Worm (Caenorhabditis elegans): Measurements from ENCODE around the gene H20E11.1.

Gene H20E11.1

DNA sequence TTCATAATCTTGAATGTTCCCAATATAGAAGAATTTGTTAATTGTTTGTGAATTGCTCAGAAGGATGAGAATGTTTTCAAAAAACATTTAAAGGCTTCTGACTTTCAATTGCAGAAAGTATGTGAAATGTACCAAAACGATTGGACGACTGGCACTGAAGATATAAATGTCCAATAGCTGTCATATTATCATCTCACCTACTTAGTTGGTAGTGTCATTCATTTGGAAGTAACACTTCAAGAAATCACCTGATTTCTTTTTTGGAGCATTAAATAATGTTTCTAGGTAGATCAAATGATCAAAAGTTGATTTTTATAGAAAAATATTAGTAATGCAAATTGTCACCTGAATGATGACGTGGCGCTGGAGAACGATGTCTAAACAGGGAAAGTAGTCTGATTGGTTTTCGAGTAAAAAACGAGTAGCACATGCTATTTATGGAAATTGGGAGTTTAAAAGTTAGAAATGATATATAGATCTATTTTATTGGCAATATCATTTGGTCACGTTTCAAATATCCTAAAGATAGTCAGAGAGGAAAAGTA is 49.8 kb downstream of the H20E11.1 start:
- no peak for TF ChIP-seq nhr-237 (tag; optimal IDR thresholded peaks at IDR 0.05)
- TF ChIP-seq elt-1 (tag; optimal IDR thresholded peaks at IDR 0.05), result no peak
- no peak for TF ChIP-seq skn-1 (tag; optimal IDR thresholded peaks at IDR 0.05)
- no peak for TF ChIP-seq peb-1 (tag; optimal IDR thresholded peaks at IDR 0.05)
- no peak for TF ChIP-seq Y55F3AM.14 (GFP tag; optimal IDR thresholded peaks at IDR 0.05)
- TF ChIP-seq lin-13 (GFP tag; optimal IDR thresholded peaks at IDR 0.05), result no peak
- no peak for TF ChIP-seq mab-5 (tag; optimal IDR thresholded peaks at IDR 0.05)
- TF ChIP-seq elt-3 (tag; optimal IDR thresholded peaks at IDR 0.05), result no peak
- TF ChIP-seq unc-62 (GFP tag; optimal IDR thresholded peaks at IDR 0.05), result no peak
- TF ChIP-seq R02D3.7 (tag; optimal IDR thresholded peaks at IDR 0.05), result no peak
- TF ChIP-seq alr-1 (tag; optimal IDR thresholded peaks at IDR 0.05), result no peak
- TF ChIP-seq nhr-77 (tag; optimal IDR thresholded peaks at IDR 0.05), result no peak
- no peak for TF ChIP-seq nhr-129 (tag; optimal IDR thresholded peaks at IDR 0.05)
- TF ChIP-seq crh-2 (tag; optimal IDR thresholded peaks at IDR 0.05), result no peak
- no peak for TF ChIP-seq nhr-11 (tag; optimal IDR thresholded peaks at IDR 0.05)
- no peak for TF ChIP-seq aly-2 (tag; optimal IDR thresholded peaks at IDR 0.05)
- TF ChIP-seq ama-1 (optimal IDR thresholded peaks at IDR 0.05), result no peak
- no peak for TF ChIP-seq snpc-4 (tag; optimal IDR thresholded peaks at IDR 0.05)

DNA sequence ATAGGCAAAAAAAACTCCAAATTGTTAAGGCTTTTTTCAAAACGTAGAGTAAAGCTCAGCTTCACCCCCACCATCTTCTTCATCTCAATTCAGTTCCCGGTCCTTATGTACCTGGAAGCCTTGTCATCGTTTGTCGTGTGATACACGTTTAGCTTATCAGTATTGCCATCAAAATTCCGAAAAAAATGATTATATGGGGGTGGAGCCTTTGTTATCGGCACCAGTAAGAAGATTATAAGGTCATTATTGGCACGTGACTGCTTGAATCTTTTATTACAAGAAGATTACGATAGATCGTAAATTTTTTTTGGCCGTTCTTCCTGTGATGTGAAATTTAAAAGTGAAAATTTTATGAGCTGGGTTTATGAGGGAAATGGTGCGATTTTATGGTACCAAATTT is 50.5 kb downstream of the H20E11.1 start:
- no peak for TF ChIP-seq nhr-23 (tag; optimal IDR thresholded peaks at IDR 0.05)
- no peak for TF ChIP-seq unc-62 (GFP tag; optimal IDR thresholded peaks at IDR 0.05)
- peak; percentile 86 for TF ChIP-seq sma-9 (GFP tag; optimal IDR thresholded peaks at IDR 0.05)
- no peak for TF ChIP-seq sma-9 (tag; optimal IDR thresholded peaks at IDR 0.05)
- no peak for TF ChIP-seq nhr-11 (tag; optimal IDR thresholded peaks at IDR 0.05)
- TF ChIP-seq fos-1 (tag; optimal IDR thresholded peaks at IDR 0.05), result peak; percentile 87
- TF ChIP-seq sma-3 (GFP tag; optimal IDR thresholded peaks at IDR 0.05), result peak; percentile 19
- TF ChIP-seq F13H6.1 (tag; optimal IDR thresholded peaks at IDR 0.05), result peak; percentile 0
- no peak for TF ChIP-seq mdl-1 (tag; optimal IDR thresholded peaks at IDR 0.05)
- TF ChIP-seq crh-2 (tag; optimal IDR thresholded peaks at IDR 0.05), result peak; percentile 33
- TF ChIP-seq gmeb-1 (tag; optimal IDR thresholded peaks at IDR 0.05), result peak; percentile 42

DNA sequence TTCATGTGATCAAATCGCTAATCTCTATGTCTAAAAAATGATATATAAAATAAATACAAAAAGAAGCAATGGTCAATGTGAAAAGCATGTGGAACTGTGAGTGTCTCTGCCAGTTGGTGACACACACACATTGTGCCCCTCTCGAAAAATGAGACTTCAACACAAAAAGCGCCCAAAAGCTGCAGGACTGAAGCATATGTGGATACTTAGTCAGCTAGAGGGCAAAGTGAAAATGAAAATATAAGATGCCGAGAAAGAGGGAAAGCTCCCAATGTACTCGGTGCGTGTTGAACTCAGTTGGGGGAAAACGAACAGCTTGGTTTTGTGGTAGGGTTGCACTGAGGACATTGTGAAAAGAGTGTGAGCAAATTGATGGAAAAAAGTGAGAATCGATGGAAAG is 51.2 kb downstream of the H20E11.1 start:
- peak in 1 of 2 experiments; percentile 75 for TF ChIP-seq lsy-2 (tag; optimal IDR thresholded peaks at IDR 0.05)
- peak; percentile 86 for TF ChIP-seq nhr-129 (tag; optimal IDR thresholded peaks at IDR 0.05)
- TF ChIP-seq nhr-77 (tag; optimal IDR thresholded peaks at IDR 0.05), result no peak
- peak; percentile 53 for TF ChIP-seq sem-4 (tag; optimal IDR thresholded peaks at IDR 0.05)
- peak; percentile 8 for TF ChIP-seq blmp-1 (tag; optimal IDR thresholded peaks at IDR 0.05; ENCODE audit: insufficient read depth)
- TF ChIP-seq zag-1 (tag; optimal IDR thresholded peaks at IDR 0.05), result peak; percentile 67
- TF ChIP-seq mdl-1 (tag; optimal IDR thresholded peaks at IDR 0.05), result peak; percentile 49 to 62
- TF ChIP-seq mbf-1 (tag; optimal IDR thresholded peaks at IDR 0.05), result no peak
- no peak for TF ChIP-seq nhr-12 (tag; optimal IDR thresholded peaks at IDR 0.05)
- peak; percentile 89 for TF ChIP-seq F13H6.1 (tag; optimal IDR thresholded peaks at IDR 0.05)
- peak; percentile 71 for TF ChIP-seq egl-27 (tag; optimal IDR thresholded peaks at IDR 0.05)
- TF ChIP-seq unc-39 (tag; optimal IDR thresholded peaks at IDR 0.05), result no peak
- no peak for TF ChIP-seq nhr-25 (tag; optimal IDR thresholded peaks at IDR 0.05)
- no peak for TF ChIP-seq R02D3.7 (tag; optimal IDR thresholded peaks at IDR 0.05)
- no peak for TF ChIP-seq unc-62 (GFP tag; optimal IDR thresholded peaks at IDR 0.05)
- TF ChIP-seq nhr-21 (tag; optimal IDR thresholded peaks at IDR 0.05), result peak; percentile 24
- TF ChIP-seq mab-5 (tag; optimal IDR thresholded peaks at IDR 0.05), result peak; percentile 51
- peak; percentile 3 for TF ChIP-seq snpc-4 (tag; optimal IDR thresholded peaks at IDR 0.05)
- peak; percentile 66 for TF ChIP-seq fos-1 (tag; optimal IDR thresholded peaks at IDR 0.05)
- peak; percentile 42 for TF ChIP-seq lin-13 (GFP tag; optimal IDR thresholded peaks at IDR 0.05)
- TF ChIP-seq C34F6.9 (tag; optimal IDR thresholded peaks at IDR 0.05), result peak; percentile 60
- peak; percentile 42 for TF ChIP-seq nhr-6 (tag; optimal IDR thresholded peaks at IDR 0.05)
- no peak for TF ChIP-seq nhr-23 (tag; optimal IDR thresholded peaks at IDR 0.05)
- no peak for TF ChIP-seq nhr-10 (tag; optimal IDR thresholded peaks at IDR 0.05)
- TF ChIP-seq Y55F3AM.14 (GFP tag; optimal IDR thresholded peaks at IDR 0.05), result no peak
- TF ChIP-seq sma-9 (GFP tag; optimal IDR thresholded peaks at IDR 0.05), result peak; percentile 100
- peak; percentile 86 for TF ChIP-seq sma-9 (tag; optimal IDR thresholded peaks at IDR 0.05)
- peak; percentile 45 for TF ChIP-seq unc-55 (GFP tag; optimal IDR thresholded peaks at IDR 0.05)
- TF ChIP-seq gmeb-1 (tag; optimal IDR thresholded peaks at IDR 0.05), result no peak
- TF ChIP-seq crh-2 (tag; optimal IDR thresholded peaks at IDR 0.05), result peak; percentile 39
- no peak for TF ChIP-seq ztf-4 (tag; optimal IDR thresholded peaks at IDR 0.05)

All from whole organism, L2 larva.